Fruit fly (Drosophila melanogaster): ENCODE results near the gene cysu.

The cysu gene

dm6 chr3R:17385329-17386019 lies 40.1 kb upstream of the cysu start (continued):
- TF ChIP-seq CG10631 (GFP tag; optimal IDR thresholded peaks at IDR 0.05) (peak; percentile 68), Ets21C (GFP tag; optimal IDR thresholded peaks at IDR 0.05) (no peak), Smox (GFP tag; optimal IDR thresholded peaks at IDR 0.05) (peak; percentile 51), cyc (GFP tag; optimal IDR thresholded peaks at IDR 0.05) (peak; percentile 62), net (GFP tag; optimal IDR thresholded peaks at IDR 0.05) (peak; percentile 62), CG4318 (GFP tag; optimal IDR thresholded peaks at IDR 0.05) (no peak), Sox14 (GFP tag; optimal IDR thresholded peaks at IDR 0.05) (peak; percentile 38), fd85E (GFP tag; optimal IDR thresholded peaks at IDR 0.05) (no peak), pdm3 (GFP tag; optimal IDR thresholded peaks at IDR 0.05) (peak; percentile 32), dsx (GFP tag; optimal IDR thresholded peaks at IDR 0.05; ENCODE audit: poor library complexity, severe bottlenecking) (peak; percentile 30), svp (GFP tag) (peak; percentile 79), fkh (GFP tag; optimal IDR thresholded peaks at IDR 0.05) (peak; percentile 42), Hr38 (GFP tag; optimal IDR thresholded peaks at IDR 0.05) (no peak), OdsH (GFP tag; optimal IDR thresholded peaks at IDR 0.05) (peak; percentile 2), Eip78C (GFP tag) (peak; percentile 74), esn (GFP tag; optimal IDR thresholded peaks at IDR 0.05) (peak; percentile 76), Sox15 (GFP tag; optimal IDR thresholded peaks at IDR 0.05) (no peak), CG6854 (GFP tag; optimal IDR thresholded peaks at IDR 0.05) (no peak), CG8319 (GFP tag; optimal IDR thresholded peaks at IDR 0.05) (no peak), spab (GFP tag; optimal IDR thresholded peaks at IDR 0.05) (no peak), Met (GFP tag; optimal IDR thresholded peaks at IDR 0.05) (peak; percentile 37), CG6163 (GFP tag; IDR thresholded peaks at IDR 0.05) (peak; percentile 58), CG16779 (tag; optimal IDR thresholded peaks at IDR 0.05) (no peak), topi (GFP tag; optimal IDR thresholded peaks at IDR 0.05) (peak; percentile 51), CG8119 (GFP tag; IDR thresholded peaks at IDR 0.05) (no peak), CG6276 (GFP tag; optimal IDR thresholded peaks at IDR 0.05) (no peak), vri (GFP tag; optimal IDR thresholded peaks at IDR 0.05) (peak; percentile 59), CG7368 (GFP tag; optimal IDR thresholded peaks at IDR 0.05) (peak; percentile 47), Eip93F (GFP tag; optimal IDR thresholded peaks at IDR 0.05) (no peak), CG6792 (GFP tag; optimal IDR thresholded peaks at IDR 0.05) (peak; percentile 47), CG11762 (GFP tag; optimal IDR thresholded peaks at IDR 0.05; ENCODE audit: insufficient read depth) (no peak), Blimp-1 (GFP tag; optimal IDR thresholded peaks at IDR 0.05) (peak; percentile 36), CG3032 (tag; optimal IDR thresholded peaks at IDR 0.05) (peak; percentile 50), CG11294 (GFP tag; IDR thresholded peaks at IDR 0.05) (peak; percentile 11; the same call in 1 of the 2 replicates)

- TF ChIP-seq OdsH (GFP tag; optimal IDR thresholded peaks at IDR 0.05): peak; percentile 79
- TF ChIP-seq acj6 (GFP tag; optimal IDR thresholded peaks at IDR 0.05): peak; percentile 83
- peak; percentile 83 for TF ChIP-seq cyc (GFP tag; optimal IDR thresholded peaks at IDR 0.05)
- TF ChIP-seq Sox15 (GFP tag; optimal IDR thresholded peaks at IDR 0.05): peak; percentile 58
- peak; percentile 74; the same call in 1 of the 2 replicates for TF ChIP-seq CG11294 (GFP tag; IDR thresholded peaks at IDR 0.05)
- TF ChIP-seq CG6792 (GFP tag; optimal IDR thresholded peaks at IDR 0.05): peak; percentile 75
- no peak for TF ChIP-seq Hr38 (GFP tag; optimal IDR thresholded peaks at IDR 0.05)
- TF ChIP-seq Gug (GFP tag; IDR thresholded peaks at IDR 0.05): peak; percentile 79
- TF ChIP-seq Sox14 (GFP tag; optimal IDR thresholded peaks at IDR 0.05): peak; percentile 68
- peak; percentile 66 for TF ChIP-seq CG3032 (tag; optimal IDR thresholded peaks at IDR 0.05)
- TF ChIP-seq svp (GFP tag): peak; percentile 84
- TF ChIP-seq CG7368 (GFP tag; optimal IDR thresholded peaks at IDR 0.05): peak; percentile 63
- peak; percentile 77 for TF ChIP-seq Hr39 (GFP tag; optimal IDR thresholded peaks at IDR 0.05)
- TF ChIP-seq CG15336 (GFP tag; IDR thresholded peaks at IDR 0.05): peak; percentile 87
- TF ChIP-seq CG34406 (GFP tag; optimal IDR thresholded peaks at IDR 0.05): peak; percentile 61
- TF ChIP-seq Hr4 (GFP tag; optimal IDR thresholded peaks at IDR 0.05): peak; percentile 84
- TF ChIP-seq dsx (GFP tag; optimal IDR thresholded peaks at IDR 0.05; ENCODE audit: poor library complexity, severe bottlenecking): peak; percentile 58
- TF ChIP-seq CG16779 (tag; optimal IDR thresholded peaks at IDR 0.05): peak; percentile 64
- TF ChIP-seq Blimp-1 (GFP tag; optimal IDR thresholded peaks at IDR 0.05): peak; percentile 20
- TF ChIP-seq CG31627 (GFP tag; optimal IDR thresholded peaks at IDR 0.05): peak; percentile 74
- TF ChIP-seq eg (GFP tag; IDR thresholded peaks at IDR 0.05): peak; percentile 92
- peak; percentile 58 for TF ChIP-seq fd59A (GFP tag; optimal IDR thresholded peaks at IDR 0.05)
- TF ChIP-seq CG11762 (GFP tag; optimal IDR thresholded peaks at IDR 0.05; ENCODE audit: insufficient read depth): peak; percentile 71
- peak; percentile 51 for TF ChIP-seq CG1621 (tag; optimal IDR thresholded peaks at IDR 0.05)
- TF ChIP-seq topi (GFP tag; optimal IDR thresholded peaks at IDR 0.05): peak; percentile 77
- peak; percentile 79 for TF ChIP-seq CG6276 (GFP tag; optimal IDR thresholded peaks at IDR 0.05)
- TF ChIP-seq pdm3 (GFP tag; optimal IDR thresholded peaks at IDR 0.05): peak; percentile 77
- TF ChIP-seq CG8119 (GFP tag; IDR thresholded peaks at IDR 0.05): peak; percentile 90
- TF ChIP-seq Ets21C (GFP tag; optimal IDR thresholded peaks at IDR 0.05): peak; percentile 77
- peak; percentile 78 for TF ChIP-seq CG32006 (GFP tag; optimal IDR thresholded peaks at IDR 0.05)
- peak; percentile 64 for TF ChIP-seq Smox (GFP tag; optimal IDR thresholded peaks at IDR 0.05)
Observed at dm6 chr3R:17386168-17386819, 39.3 kb upstream of the cysu start.

All from whole organism, prepupa.